Worm (Caenorhabditis elegans): ENCODE measurements around the gene acr-3.

DNA sequence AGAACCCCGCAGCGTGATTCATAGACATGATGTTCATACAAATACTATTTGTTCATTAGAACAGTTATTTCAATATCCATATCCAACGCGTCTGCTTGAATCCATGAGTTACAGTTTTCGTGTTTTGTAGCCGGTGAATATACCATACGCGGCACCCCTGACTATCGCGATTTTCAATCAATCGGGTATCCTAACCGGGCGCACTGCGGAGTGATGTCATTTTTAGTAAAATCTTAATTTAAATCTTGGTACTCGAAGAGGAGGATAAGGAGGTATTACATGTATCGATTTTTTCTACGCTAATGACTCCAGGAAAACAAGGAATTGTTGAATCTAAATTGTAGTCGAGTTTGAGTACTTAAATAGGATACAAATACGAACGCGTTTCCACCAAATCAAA is 40.0 kb upstream of the acr-3 start:
- TF ChIP-seq unc-62 (GFP tag; optimal IDR thresholded peaks at IDR 0.05) = no peak
- no peak for TF ChIP-seq elt-3 (tag; optimal IDR thresholded peaks at IDR 0.05)
- TF ChIP-seq mep-1 (tag; optimal IDR thresholded peaks at IDR 0.05) = no peak
- no peak for TF ChIP-seq unc-39 (tag; optimal IDR thresholded peaks at IDR 0.05)
- TF ChIP-seq ham-2 (GFP tag; optimal IDR thresholded peaks at IDR 0.05) = no peak
- TF ChIP-seq nhr-2 (tag; optimal IDR thresholded peaks at IDR 0.05) = no peak
- TF ChIP-seq nhr-237 (tag; optimal IDR thresholded peaks at IDR 0.05) = no peak
